Fruit fly (Drosophila melanogaster) whole organism, embryonic: ENCODE results near the gene Ada1-1.

Experiments
- Adf1 ChIP-seq: fragments of 200-800 bp; sonication (Bioruptor generic); IDR thresholded peaks from 2 replicates; pipeline ENCODE4 v1.3.6; 2022; ENCODE audit warnings: missing biosample characterization, missing genetic modification characterization
- CG10267 ChIP-seq: fragments of 200-800 bp; sonication (Bioruptor generic); optimal IDR thresholded peaks from 2 replicates; lab custom pipeline; 2018; ENCODE audit warnings: missing biosample characterization, mild to moderate bottlenecking, missing genetic modification characterization, moderate library complexity
- CG12104 ChIP-seq: fragments of 200-800 bp; sonication (Bioruptor generic); optimal IDR thresholded peaks from 3 replicates; lab custom pipeline; 2016; ENCODE audit warnings: missing biosample characterization, missing genetic modification characterization
- CG13287 ChIP-seq: fragments of 200-800 bp; sonication (Bioruptor generic); IDR thresholded peaks from 2 replicates; pipeline ENCODE4 v1.3.6; 2022; ENCODE audit warnings: missing biosample characterization, missing genetic modification characterization; ENCODE audit not compliant: partially characterized antibody
- CG14667 ChIP-seq: fragments of 200-800 bp; sonication (Bioruptor generic); IDR thresholded peaks from 2 replicates; pipeline ENCODE4 v1.3.6; 2022; ENCODE audit warnings: missing biosample characterization, missing genetic modification characterization
- CG15601 ChIP-seq: fragments of 200-800 bp; sonication (Bioruptor generic); optimal IDR thresholded peaks from 3 replicates; lab custom pipeline; 2019; ENCODE audit warnings: missing biosample characterization, mild to moderate bottlenecking, missing genetic modification characterization, moderate library complexity
- CG17328 ChIP-seq: fragments of 200-800 bp; sonication (Bioruptor generic); IDR thresholded peaks from 2 replicates; pipeline ENCODE4 v1.3.6; 2022; ENCODE audit warnings: missing biosample characterization, missing genetic modification characterization
- CG17385 ChIP-seq: fragments of 200-800 bp; sonication (Bioruptor generic); optimal IDR thresholded peaks from 3 replicates; lab custom pipeline; 2018; ENCODE audit warnings: missing biosample characterization, mild to moderate bottlenecking, missing genetic modification characterization
- CG1792 ChIP-seq: fragments of 200-800 bp; sonication (Bioruptor generic); optimal IDR thresholded peaks from 2 replicates; lab custom pipeline; 2016; ENCODE audit warnings: missing biosample characterization, missing genetic modification characterization
- CG2875 ChIP-seq: fragments of 200-800 bp; sonication (Bioruptor generic); optimal IDR thresholded peaks from 2 replicates; lab custom pipeline; 2017; ENCODE audit warnings: missing biosample characterization, mild to moderate bottlenecking, missing genetic modification characterization, missing genetic modification reagents
- CG30403 ChIP-seq: fragments of 200-800 bp; sonication (Bioruptor generic); optimal IDR thresholded peaks from 3 replicates; lab custom pipeline; 2016; ENCODE audit warnings: missing biosample characterization, missing genetic modification characterization
- CG32772 ChIP-seq: fragments of 200-800 bp; sonication (Bioruptor generic); IDR thresholded peaks from 2 replicates; pipeline ENCODE4 v1.3.6; 2022; ENCODE audit warnings: missing biosample characterization, missing genetic modification characterization
- CG34224 ChIP-seq: fragments of 200-800 bp; sonication (Bioruptor generic); IDR thresholded peaks from 3 replicates; pipeline ENCODE4 v1.3.6; 2022; ENCODE audit warnings: missing biosample characterization, missing genetic modification characterization; ENCODE audit not compliant: partially characterized antibody
- CG42726 ChIP-seq: fragments of 200-800 bp; sonication (Bioruptor generic); IDR thresholded peaks from 2 replicates; pipeline ENCODE4 v1.3.6; 2022; ENCODE audit warnings: missing biosample characterization, missing genetic modification characterization; ENCODE audit not compliant: partially characterized antibody
- CG4854 ChIP-seq: fragments of 200-800 bp; sonication (Bioruptor generic); optimal IDR thresholded peaks from 2 replicates; lab custom pipeline; 2016; ENCODE audit warnings: missing biosample characterization, missing genetic modification characterization, inconsistent platforms
- CG7357 ChIP-seq: fragments of 200-800 bp; sonication (Bioruptor generic); IDR thresholded peaks from 3 replicates; pipeline ENCODE4 v1.3.6; 2022; ENCODE audit warnings: missing biosample characterization, missing genetic modification characterization
- CG9437 ChIP-seq: fragments of 200-800 bp; sonication (Bioruptor generic); optimal IDR thresholded peaks from 2 replicates; lab custom pipeline; 2018; ENCODE audit warnings: missing biosample characterization, mild to moderate bottlenecking, missing genetic modification characterization
- CG9817 ChIP-seq: fragments of 200-800 bp; sonication (Bioruptor generic); optimal IDR thresholded peaks from 2 replicates; lab custom pipeline; 2018; ENCODE audit warnings: missing biosample characterization, mild to moderate bottlenecking, missing genetic modification characterization, moderate library complexity
- CrebB ChIP-seq: fragments of 200-800 bp; sonication (Bioruptor generic); optimal IDR thresholded peaks from 3 replicates; lab custom pipeline; 2018; ENCODE audit warnings: missing biosample characterization, mild to moderate bottlenecking, missing genetic modification characterization
- D19A ChIP-seq: fragments of 200-800 bp; optimal IDR thresholded peaks from 3 replicates; lab custom pipeline; 2019; ENCODE audit warnings: missing biosample characterization, mild to moderate bottlenecking, missing genetic modification characterization, moderate library complexity
- Dll ChIP-seq: fragments of 200-800 bp; sonication (Bioruptor generic); IDR thresholded peaks from 4 replicates; pipeline ENCODE4 v1.3.6; 2022; ENCODE audit warnings: missing biosample characterization, missing genetic modification characterization; ENCODE audit not compliant: partially characterized antibody
- Dp ChIP-seq: fragments of 200-800 bp; sonication (Bioruptor generic); optimal IDR thresholded peaks from 2 replicates; lab custom pipeline; 2018; ENCODE audit warnings: missing biosample characterization, mild to moderate bottlenecking, missing genetic modification characterization, moderate library complexity
- Dref ChIP-seq: fragments of 200-800 bp; sonication (Bioruptor generic); IDR thresholded peaks from 2 replicates; pipeline ENCODE4 v1.3.6; 2022; ENCODE audit warnings: missing biosample characterization, missing genetic modification characterization
- E2f2 ChIP-seq: fragments of 200-800 bp; sonication (Bioruptor generic); IDR thresholded peaks from 2 replicates; pipeline ENCODE4 v1.3.6; 2022; ENCODE audit warnings: missing biosample characterization, missing genetic modification characterization
- ERR ChIP-seq: fragments of 200-800 bp; sonication (Bioruptor generic); optimal IDR thresholded peaks from 2 replicates; lab custom pipeline; 2016; ENCODE audit warnings: missing biosample characterization, missing genetic modification characterization
- Fer1 ChIP-seq: fragments of 200-800 bp; sonication (Bioruptor generic); optimal IDR thresholded peaks from 2 replicates; lab custom pipeline; 2017; ENCODE audit warnings: missing biosample characterization, mild to moderate bottlenecking, missing genetic modification characterization
- Gsc ChIP-seq: fragments of 200-800 bp; sonication (Bioruptor generic); IDR thresholded peaks from 2 replicates; pipeline ENCODE4 v1.3.6; 2022; ENCODE audit warnings: missing biosample characterization, missing genetic modification characterization
- Kr ChIP-seq: fragments of 200-800 bp; sonication (Bioruptor generic); optimal IDR thresholded peaks from 2 replicates; lab custom pipeline; 2017; ENCODE audit warnings: missing biosample characterization, mild to moderate bottlenecking, missing genetic modification characterization
- Lim3 ChIP-seq: fragments of 200-800 bp; sonication (Bioruptor generic); IDR thresholded peaks from 2 replicates; pipeline ENCODE4 v1.3.6; 2022; ENCODE audit warnings: missing biosample characterization, missing genetic modification characterization
- Ptx1 ChIP-seq: fragments of 200-800 bp; sonication (Bioruptor generic); IDR thresholded peaks from 2 replicates; pipeline ENCODE4 v1.3.6; 2022; ENCODE audit warnings: missing biosample characterization, missing genetic modification characterization
- Rx ChIP-seq: fragments of 200-800 bp; sonication (Bioruptor generic); IDR thresholded peaks from 2 replicates; pipeline ENCODE4 v1.3.6; 2022; ENCODE audit warnings: missing biosample characterization, missing genetic modification characterization
- Side ChIP-seq: fragments of 200-800 bp; sonication (Bioruptor generic); optimal IDR thresholded peaks from 2 replicates; lab custom pipeline; 2016; ENCODE audit warnings: missing biosample characterization, missing genetic modification characterization
- Sry-δ ChIP-seq: fragments of 200-800 bp; sonication (Bioruptor generic); optimal IDR thresholded peaks from 2 replicates; lab custom pipeline; 2016; ENCODE audit warnings: missing biosample characterization, missing genetic modification characterization
- Taf1 ChIP-seq: fragments of 200-800 bp; sonication (Bioruptor generic); IDR thresholded peaks from 2 replicates; pipeline ENCODE4 v1.3.6; 2022; ENCODE audit warnings: missing biosample characterization, missing genetic modification characterization
- ab ChIP-seq: fragments of 200-800 bp; sonication (Bioruptor generic); optimal IDR thresholded peaks from 2 replicates; lab custom pipeline; 2016; ENCODE audit warnings: missing biosample characterization, missing genetic modification characterization
- abd-A ChIP-seq: fragments of 200-800 bp; sonication (Bioruptor generic); optimal IDR thresholded peaks from 3 replicates; lab custom pipeline; 2019; ENCODE audit warnings: missing biosample characterization, mild to moderate bottlenecking, missing genetic modification characterization, moderate library complexity
- bcd ChIP-seq: fragments of 200-800 bp; sonication (Bioruptor generic); optimal IDR thresholded peaks from 2 replicates; lab custom pipeline; 2017; ENCODE audit warnings: missing biosample characterization, mild to moderate bottlenecking, missing genetic modification characterization
- crol ChIP-seq: fragments of 200-800 bp; sonication (Bioruptor generic); IDR thresholded peaks from 2 replicates; pipeline ENCODE4 v1.3.6; 2022; ENCODE audit warnings: missing biosample characterization, missing genetic modification characterization
- crp ChIP-seq, 2 experiments: fragments of 200-800 bp; sonication (Bioruptor generic); optimal IDR thresholded peaks; 2 replicates in 1 of 2; 3 replicates in 1 of 2; lab custom pipeline; 2017; ENCODE audit warnings: missing biosample characterization in 2 of 2, missing genetic modification characterization in 2 of 2, mild to moderate bottlenecking in 1 of 2, moderate library complexity in 1 of 2
- dimm ChIP-seq: fragments of 200-800 bp; sonication (Bioruptor generic); IDR thresholded peaks from 2 replicates; pipeline ENCODE4 v1.3.6; 2022; ENCODE audit warnings: missing biosample characterization, missing genetic modification characterization
- ewg ChIP-seq: fragments of 200-800 bp; sonication (Bioruptor generic); optimal IDR thresholded peaks from 3 replicates; lab custom pipeline; 2017; ENCODE audit warnings: mild to moderate bottlenecking, missing biosample characterization, missing genetic modification reagents, missing genetic modification characterization
- gfzf ChIP-seq: fragments of 200-800 bp; sonication (Bioruptor generic); optimal IDR thresholded peaks from 2 replicates; lab custom pipeline; 2016; ENCODE audit warnings: missing biosample characterization, mild to moderate bottlenecking, missing genetic modification characterization, moderate library complexity
- gro ChIP-seq: fragments of 200-800 bp; sonication (Bioruptor generic); optimal IDR thresholded peaks from 2 replicates; lab custom pipeline; 2016; ENCODE audit warnings: missing biosample characterization, missing genetic modification characterization
- hth ChIP-seq: fragments of >200 bp; optimal IDR thresholded peaks from 2 replicates; lab custom pipeline; 2017; ENCODE audit warnings: inconsistent platforms
- insv ChIP-seq, 2 experiments: fragments of 200-800 bp; sonication (Bioruptor generic); optimal IDR thresholded peaks; 3 replicates each; lab custom pipeline; 2016 to 2018; ENCODE audit warnings: missing biosample characterization in 2 of 2, missing genetic modification characterization in 2 of 2
- knrl ChIP-seq: fragments of 200-800 bp; sonication (Bioruptor generic); IDR thresholded peaks from 3 replicates; pipeline ENCODE4 v1.3.6; 2022; ENCODE audit warnings: missing biosample characterization, missing genetic modification characterization; ENCODE audit not compliant: partially characterized antibody
- ranshi ChIP-seq: fragments of 200-800 bp; sonication (Bioruptor generic); IDR thresholded peaks from 2 replicates; pipeline ENCODE4 v1.3.6; 2022; ENCODE audit warnings: missing biosample characterization, missing genetic modification characterization
- sug ChIP-seq: fragments of 200-800 bp; optimal IDR thresholded peaks from 2 replicates; lab custom pipeline; 2019; ENCODE audit warnings: missing biosample characterization, mild to moderate bottlenecking, missing genetic modification characterization, moderate library complexity
- trem ChIP-seq: fragments of 200-800 bp; optimal IDR thresholded peaks from 3 replicates; lab custom pipeline; 2019; ENCODE audit warnings: missing biosample characterization, mild to moderate bottlenecking, missing genetic modification characterization, moderate library complexity
- vvl ChIP-seq: fragments of 200-800 bp; sonication (Bioruptor generic); IDR thresholded peaks from 2 replicates; pipeline ENCODE4 v1.3.6; 2022; ENCODE audit warnings: missing biosample characterization, missing genetic modification characterization
- zen2 ChIP-seq: fragments of 200-800 bp; sonication (Bioruptor generic); IDR thresholded peaks from 3 replicates; pipeline ENCODE4 v1.3.6; 2022; ENCODE audit warnings: missing biosample characterization, missing genetic modification characterization; ENCODE audit not compliant: partially characterized antibody

Gene Ada1-1

dm6 chr2L:12038177-12038581, 41.6 kb downstream of the Ada1-1 start, which contains the start of gene Tom70 (continued):
- TF ChIP-seq CG34224 (GFP tag; lab: Robert Waterston, UW) (peak; percentile 67), CG9817 (tag; lab: Kevin White, UChicago) (no peak), Gsc (GFP tag; lab: Robert Waterston, UW) (no peak), Taf1 (GFP tag; lab: Robert Waterston, UW) (no peak), CG7357 (GFP tag; lab: Robert Waterston, UW) (no peak), crol (GFP tag; lab: Robert Waterston, UW) (0 out of 2 replicates have a peak, but pooled peaks have one; percentile 10), Adf1 (GFP tag; lab: Robert Waterston, UW) (no peak), crp (GFP tag; optimal IDR thresholded peaks at IDR 0.05; lab: Kevin White, UChicago) (peak in 1 of 2 experiments; percentile 67), ERR (GFP tag; lab: Kevin White, UChicago) (no peak), insv (GFP tag; optimal IDR thresholded peaks at IDR 0.05; lab: Kevin White, UChicago) (no peak), vvl (GFP tag; lab: Robert Waterston, UW) (no peak), Fer1 (GFP tag; lab: Kevin White, UChicago) (peak; percentile 21), Lim3 (no peak), sug (tag; lab: Kevin White, UChicago) (peak; percentile 88), CG9437 (GFP tag; lab: Kevin White, UChicago) (no peak), CG12104 (GFP tag; lab: Kevin White, UChicago) (no peak), gro (GFP tag; lab: Kevin White, UChicago) (no peak), Dref (GFP tag; lab: Robert Waterston, UW) (peak; percentile 73), bcd (GFP tag; lab: Kevin White, UChicago) (no peak), abd-A (tag; lab: Kevin White, UChicago) (no peak), CG10267 (tag; lab: Kevin White, UChicago) (no peak), dimm (no peak), hth (lab: Kevin White, UChicago) (no peak), CG17385 (peak; percentile 96), CG42726 (GFP tag; lab: Robert Waterston, UW) (0 out of 2 replicates have a peak, but pooled peaks have one; percentile 37), ab (GFP tag; lab: Kevin White, UChicago) (no peak), E2f2 (GFP tag; lab: Robert Waterston, UW) (peak; percentile 53), ewg (GFP tag; lab: Kevin White, UChicago) (no peak), Dll (GFP tag; lab: Robert Waterston, UW) (peak; percentile 63; the same call in 3 of the 4 replicates), gfzf (GFP tag; lab: Kevin White, UChicago) (peak; percentile 3), ranshi (GFP tag; lab: Robert Waterston, UW) (no peak), CG13287 (GFP tag; lab: Robert Waterston, UW) (peak; percentile 55), Sry-δ (peak; percentile 58), CG17328 (GFP tag; lab: Robert Waterston, UW) (no peak), CG1792 (GFP tag; lab: Kevin White, UChicago) (no peak), trem (tag; lab: Kevin White, UChicago) (peak; percentile 38), Side (GFP tag; lab: Kevin White, UChicago) (no peak), CG15601 (tag; lab: Kevin White, UChicago) (no peak), CG30403 (GFP tag; lab: Kevin White, UChicago) (no peak), Ptx1 (GFP tag; lab: Robert Waterston, UW) (no peak), CrebB (tag; lab: Kevin White, UChicago) (no peak), Dp (GFP tag; lab: Kevin White, UChicago) (peak; percentile 36), CG2875 (GFP tag; lab: Kevin White, UChicago) (no peak), CG4854 (GFP tag; lab: Kevin White, UChicago) (no peak), CG32772 (GFP tag; lab: Robert Waterston, UW) (no peak), CG14667 (GFP tag; lab: Robert Waterston, UW) (no peak), D19A (tag; lab: Kevin White, UChicago) (no peak), knrl (GFP tag; lab: Robert Waterston, UW) (peak; percentile 47; the same call in 1 of the 3 replicates), zen2 (GFP tag; lab: Robert Waterston, UW) (peak; percentile 34; the same call in 1 of the 3 replicates), Kr (GFP tag; lab: Kevin White, UChicago) (no peak), Rx (GFP tag; lab: Robert Waterston, UW) (no peak)
